Fruit fly (Drosophila melanogaster) whole organism, embryonic: ENCODE data around the gene Tom70.

Source experiments
- Asciz ChIP-seq: fragments of 200-800 bp; sonication (Bioruptor generic); optimal IDR thresholded peaks from 2 replicates; lab custom pipeline; 2017; ENCODE audit warnings: missing biosample characterization, mild to moderate bottlenecking, missing genetic modification characterization, missing genetic modification reagents
- Atf3 ChIP-seq: fragments of 200-800 bp; sonication (Bioruptor generic); optimal IDR thresholded peaks from 3 replicates; lab custom pipeline; 2016; ENCODE audit warnings: missing biosample characterization, missing genetic modification characterization
- BtbVII ChIP-seq: fragments of 200-800 bp; sonication (Bioruptor generic); optimal IDR thresholded peaks from 3 replicates; lab custom pipeline; 2017; ENCODE audit warnings: missing biosample characterization, mild to moderate bottlenecking, missing genetic modification characterization
- CG10147 ChIP-seq: fragments of 200-800 bp; sonication (Bioruptor generic); optimal IDR thresholded peaks from 2 replicates; lab custom pipeline; 2019; ENCODE audit warnings: missing biosample characterization, mild to moderate bottlenecking, missing genetic modification characterization, moderate library complexity
- CG10366 ChIP-seq: fragments of 200-800 bp; sonication (Bioruptor generic); IDR thresholded peaks from 2 replicates; pipeline ENCODE4 v1.3.6; 2022; ENCODE audit warnings: missing biosample characterization, missing genetic modification characterization
- CG12219 ChIP-seq: fragments of 200-800 bp; sonication (Bioruptor generic); optimal IDR thresholded peaks from 3 replicates; lab custom pipeline; 2018; ENCODE audit warnings: missing biosample characterization, mild to moderate bottlenecking, missing genetic modification characterization
- CG13287 ChIP-seq: fragments of 200-800 bp; sonication (Bioruptor generic); IDR thresholded peaks from 2 replicates; pipeline ENCODE4 v1.3.6; 2022; ENCODE audit warnings: missing biosample characterization, missing genetic modification characterization; ENCODE audit not compliant: partially characterized antibody
- CG13624 ChIP-seq: fragments of 200-800 bp; sonication (Bioruptor generic); optimal IDR thresholded peaks from 2 replicates; lab custom pipeline; 2016; ENCODE audit warnings: missing biosample characterization, missing genetic modification characterization
- CG15601 ChIP-seq: fragments of 200-800 bp; sonication (Bioruptor generic); optimal IDR thresholded peaks from 3 replicates; lab custom pipeline; 2019; ENCODE audit warnings: missing biosample characterization, mild to moderate bottlenecking, missing genetic modification characterization, moderate library complexity
- CG18764 ChIP-seq: fragments of 200-800 bp; sonication (Bioruptor generic); optimal IDR thresholded peaks from 3 replicates; lab custom pipeline; 2016; ENCODE audit warnings: missing biosample characterization, missing genetic modification characterization
- CG31441 ChIP-seq: fragments of 200-800 bp; sonication (Bioruptor generic); IDR thresholded peaks from 2 replicates; pipeline ENCODE4 v1.3.6; 2022; ENCODE audit warnings: missing biosample characterization, missing genetic modification characterization
- CG43689 ChIP-seq: fragments of 200-800 bp; sonication (Bioruptor generic); IDR thresholded peaks from 2 replicates; pipeline ENCODE4 v1.3.6; 2022; ENCODE audit warnings: missing biosample characterization, missing genetic modification characterization
- CG4424 ChIP-seq: fragments of 200-800 bp; sonication (Bioruptor generic); optimal IDR thresholded peaks from 3 replicates; lab custom pipeline; 2016; ENCODE audit warnings: missing biosample characterization, missing genetic modification characterization
- CG7745 ChIP-seq: fragments of 200-800 bp; sonication (Bioruptor generic); optimal IDR thresholded peaks from 2 replicates; lab custom pipeline; 2018; ENCODE audit warnings: missing biosample characterization, mild to moderate bottlenecking, missing genetic modification characterization, moderate library complexity
- CG7987 ChIP-seq: fragments of 200-800 bp; sonication (Bioruptor generic); optimal IDR thresholded peaks from 2 replicates; lab custom pipeline; 2018; ENCODE audit warnings: missing biosample characterization, mild to moderate bottlenecking, missing genetic modification characterization, moderate library complexity
- CG9727 ChIP-seq: fragments of 200-800 bp; sonication (Bioruptor generic); optimal IDR thresholded peaks from 3 replicates; lab custom pipeline; 2017; ENCODE audit warnings: missing biosample characterization, mild to moderate bottlenecking, missing genetic modification characterization
- Doc2 ChIP-seq: fragments of 200-800 bp; sonication (Bioruptor generic); IDR thresholded peaks from 2 replicates; pipeline ENCODE4 v1.3.6; 2022; ENCODE audit warnings: missing biosample characterization, missing genetic modification characterization
- Elba2 ChIP-seq: fragments of 200-800 bp; sonication (Bioruptor generic); optimal IDR thresholded peaks from 3 replicates; lab custom pipeline; 2016; ENCODE audit warnings: missing biosample characterization, missing genetic modification characterization
- Ets97D ChIP-seq: fragments of 200-800 bp; sonication (Bioruptor generic); optimal IDR thresholded peaks from 3 replicates; lab custom pipeline; 2016; ENCODE audit warnings: missing biosample characterization, missing genetic modification characterization
- Med ChIP-seq: fragments of 200-800 bp; sonication (Bioruptor generic); peaks from one replicate; lab custom pipeline; 2016; ENCODE audit warnings: missing biosample characterization, missing genetic modification characterization, mild to moderate bottlenecking, inconsistent platforms, moderate library complexity
- Neu2 ChIP-seq: fragments of 200-800 bp; sonication (Bioruptor generic); optimal IDR thresholded peaks from 3 replicates; lab custom pipeline; 2016; ENCODE audit warnings: missing biosample characterization, missing genetic modification characterization, borderline replicate concordance
- Nf-YB ChIP-seq: fragments of 200-800 bp; sonication (Bioruptor generic); optimal IDR thresholded peaks from 3 replicates; lab custom pipeline; 2019; ENCODE audit warnings: missing biosample characterization, mild to moderate bottlenecking, missing genetic modification characterization, moderate library complexity
- Oaz ChIP-seq: fragments of 200-800 bp; sonication (Bioruptor generic); IDR thresholded peaks from 2 replicates; pipeline ENCODE4 v1.3.6; 2022; ENCODE audit warnings: missing biosample characterization, missing genetic modification characterization
- Pdp1 ChIP-seq, 2 experiments: fragments of 200-800 bp; sonication (Bioruptor generic); optimal IDR thresholded peaks; 3 replicates each; lab custom pipeline; 2016; ENCODE audit warnings: missing biosample characterization in 2 of 2, missing genetic modification characterization in 2 of 2, mild to moderate bottlenecking in 1 of 2, moderate library complexity in 1 of 2
- Sin3A ChIP-seq: fragments of >200 bp; optimal IDR thresholded peaks from 2 replicates; lab custom pipeline; 2018
- Stat92E ChIP-seq, 3 experiments: fragments of >200 bp in 2 of 3; fragments of 200-800 bp in 1 of 3; sonication (Bioruptor generic) in 1 of 3; optimal IDR thresholded peaks; 2 replicates each; lab custom pipeline; 2017 to 2019; ENCODE audit warnings: missing biosample characterization in 3 of 3, missing genetic modification characterization in 3 of 3, mild to moderate bottlenecking in 1 of 3, moderate library complexity in 1 of 3
- YL-1 ChIP-seq: fragments of 200-800 bp; sonication (Bioruptor generic); optimal IDR thresholded peaks from 3 replicates; lab custom pipeline; 2017; ENCODE audit warnings: missing biosample characterization, mild to moderate bottlenecking, missing genetic modification characterization
- bab2 ChIP-seq: fragments of 200-800 bp; sonication (Bioruptor generic); optimal IDR thresholded peaks from 2 replicates; lab custom pipeline; 2016; ENCODE audit warnings: missing biosample characterization, missing genetic modification characterization
- btn ChIP-seq: fragments of 200-800 bp; sonication (Bioruptor generic); optimal IDR thresholded peaks from 2 replicates; lab custom pipeline; 2016; ENCODE audit warnings: missing biosample characterization, missing genetic modification characterization
- cad ChIP-seq: fragments of >200 bp; optimal IDR thresholded peaks from 2 replicates; lab custom pipeline; 2017; ENCODE audit warnings: missing biosample characterization, missing genetic modification characterization
- dpn ChIP-seq, 2 experiments: fragments of 200-800 bp; sonication (Bioruptor generic); optimal IDR thresholded peaks; 3 replicates each; lab custom pipeline; 2016; ENCODE audit warnings: missing biosample characterization in 2 of 2, missing genetic modification characterization in 2 of 2
- dysf ChIP-seq: fragments of 200-800 bp; sonication (Bioruptor generic); IDR thresholded peaks from 3 replicates; pipeline ENCODE4 v1.3.6; 2022; ENCODE audit warnings: missing biosample characterization, missing genetic modification characterization
- esg ChIP-seq: fragments of 200-800 bp; sonication (Bioruptor generic); conservative IDR thresholded peaks from 2 replicates; pipeline ENCODE4 v1.3.6; 2022; ENCODE audit warnings: missing biosample characterization, missing genetic modification characterization
- fd3F ChIP-seq: fragments of 200-800 bp; sonication (Bioruptor generic); optimal IDR thresholded peaks from 2 replicates; lab custom pipeline; 2018; ENCODE audit warnings: missing biosample characterization, mild to moderate bottlenecking, missing genetic modification characterization, moderate library complexity
- gfzf ChIP-seq: fragments of 200-800 bp; sonication (Bioruptor generic); optimal IDR thresholded peaks from 2 replicates; lab custom pipeline; 2016; ENCODE audit warnings: missing biosample characterization, mild to moderate bottlenecking, missing genetic modification characterization, moderate library complexity
- gro ChIP-seq: fragments of 200-800 bp; sonication (Bioruptor generic); optimal IDR thresholded peaks from 2 replicates; lab custom pipeline; 2016; ENCODE audit warnings: missing biosample characterization, missing genetic modification characterization
- hb ChIP-seq: fragments of 200-800 bp; sonication (Bioruptor generic); IDR thresholded peaks from 3 replicates; pipeline ENCODE4 v1.3.6; 2022; ENCODE audit warnings: missing biosample characterization, missing genetic modification characterization; ENCODE audit not compliant: partially characterized antibody
- her ChIP-seq: fragments of 200-800 bp; sonication (Bioruptor generic); optimal IDR thresholded peaks from 2 replicates; lab custom pipeline; 2016; ENCODE audit warnings: missing biosample characterization, missing genetic modification characterization
- jigr1 ChIP-seq: fragments of 200-800 bp; sonication (Bioruptor generic); IDR thresholded peaks from 3 replicates; pipeline ENCODE4 v1.3.6; 2022; ENCODE audit warnings: missing biosample characterization, missing genetic modification characterization
- knrl ChIP-seq: fragments of 200-800 bp; sonication (Bioruptor generic); IDR thresholded peaks from 3 replicates; pipeline ENCODE4 v1.3.6; 2022; ENCODE audit warnings: missing biosample characterization, missing genetic modification characterization; ENCODE audit not compliant: partially characterized antibody
- mam ChIP-seq: fragments of 200-800 bp; sonication (Bioruptor generic); optimal IDR thresholded peaks from 3 replicates; lab custom pipeline; 2016; ENCODE audit warnings: missing biosample characterization, missing genetic modification characterization
- mirr ChIP-seq: fragments of 200-800 bp; sonication (Bioruptor generic); optimal IDR thresholded peaks from 3 replicates; lab custom pipeline; 2018; ENCODE audit warnings: missing biosample characterization, mild to moderate bottlenecking, missing genetic modification characterization
- pho ChIP-seq: fragments of 200-800 bp; sonication (Bioruptor generic); optimal IDR thresholded peaks from 2 replicates; lab custom pipeline; 2016; ENCODE audit warnings: missing biosample characterization, missing genetic modification characterization
- prd ChIP-seq, 3 experiments: fragments of >200 bp in 2 of 3; fragments of 200-800 bp in 1 of 3; sonication (Bioruptor generic) in 1 of 3; optimal IDR thresholded peaks in 2 of 3; IDR thresholded peaks in 1 of 3; 2 replicates in 2 of 3; 3 replicates in 1 of 3; pipeline versions ENCODE4 v1.3.6 to Lab custom; 2017 to 2022; ENCODE audit warnings: missing biosample characterization in 1 of 3, missing genetic modification characterization in 1 of 3
- pros ChIP-seq: fragments of 200-800 bp; sonication (Bioruptor generic); optimal IDR thresholded peaks from 3 replicates; lab custom pipeline; 2019; ENCODE audit warnings: missing biosample characterization, mild to moderate bottlenecking, missing genetic modification characterization, moderate library complexity
- pzg ChIP-seq: fragments of 200-800 bp; sonication (Bioruptor generic); optimal IDR thresholded peaks from 3 replicates; lab custom pipeline; 2018; ENCODE audit warnings: missing biosample characterization, mild to moderate bottlenecking, missing genetic modification characterization, moderate library complexity
- schlank ChIP-seq: fragments of 200-800 bp; sonication (Bioruptor generic); optimal IDR thresholded peaks from 2 replicates; lab custom pipeline; 2018; ENCODE audit warnings: missing biosample characterization, mild to moderate bottlenecking, missing genetic modification characterization
- stc ChIP-seq: fragments of 200-800 bp; sonication (Bioruptor generic); IDR thresholded peaks from 2 replicates; pipeline ENCODE4 v1.3.6; 2022; ENCODE audit warnings: missing biosample characterization, missing genetic modification characterization
- vvl ChIP-seq: fragments of 200-800 bp; sonication (Bioruptor generic); IDR thresholded peaks from 2 replicates; pipeline ENCODE4 v1.3.6; 2022; ENCODE audit warnings: missing biosample characterization, missing genetic modification characterization
- wek ChIP-seq: fragments of 200-800 bp; sonication (Bioruptor generic); optimal IDR thresholded peaks from 3 replicates; lab custom pipeline; 2018; ENCODE audit warnings: missing biosample characterization, mild to moderate bottlenecking, missing genetic modification characterization, moderate library complexity
- zen2 ChIP-seq: fragments of 200-800 bp; sonication (Bioruptor generic); IDR thresholded peaks from 3 replicates; pipeline ENCODE4 v1.3.6; 2022; ENCODE audit warnings: missing biosample characterization, missing genetic modification characterization; ENCODE audit not compliant: partially characterized antibody

The Tom70 gene

DNA sequence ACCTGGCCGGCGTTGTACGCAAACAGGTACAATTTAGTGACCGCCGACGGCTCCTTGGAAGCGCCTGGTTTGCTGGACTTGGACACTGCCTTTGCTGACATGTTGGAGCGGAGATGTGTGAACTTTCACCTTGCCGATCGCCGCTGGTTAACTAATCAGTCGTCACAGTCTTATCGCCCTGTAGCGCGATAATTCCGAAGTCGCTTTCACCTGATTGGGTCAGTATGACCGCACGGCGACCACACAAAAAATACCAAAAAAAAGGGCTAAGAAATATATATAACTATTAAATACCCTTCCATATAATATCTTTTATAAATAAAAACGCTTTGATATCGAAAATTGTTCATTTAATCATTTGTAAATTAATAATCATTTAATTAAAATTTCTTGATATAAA is 36.3 kb downstream of the Tom70 start, which contains the start of gene Hacd1 (continued):
- TF ChIP-seq BtbVII (GFP tag; lab: Kevin White, UChicago) (no peak), Elba2 (no peak), CG10147 (GFP tag; lab: Kevin White, UChicago) (no peak), Stat92E (GFP tag; optimal IDR thresholded peaks at IDR 0.05; lab: Kevin White, UChicago) (peak in 1 of 3 experiments; percentile 4), CG7745 (tag; lab: Kevin White, UChicago) (no peak), Ets97D (no peak), CG15601 (no peak), CG18764 (no peak), esg (GFP tag; lab: Robert Waterston, UW) (no peak), CG4424 (GFP tag; lab: Kevin White, UChicago) (no peak), cad (GFP tag; lab: Kevin White, UChicago) (no peak), CG43689 (GFP tag; lab: Robert Waterston, UW) (no peak), CG7987 (GFP tag; lab: Kevin White, UChicago) (no peak), Med (GFP tag; lab: Kevin White, UChicago) (peak; percentile 64), CG9727 (GFP tag; lab: Kevin White, UChicago) (no peak), CG31441 (GFP tag; lab: Robert Waterston, UW) (no peak), CG13624 (GFP tag; lab: Kevin White, UChicago) (no peak), gro (GFP tag; lab: Kevin White, UChicago) (no peak), wek (GFP tag; lab: Kevin White, UChicago) (no peak), prd (optimal IDR thresholded peaks at IDR 0.05; lab: Kevin White, UChicago) (no peak), prd (GFP tag; IDR thresholded peaks at IDR 0.05; lab: Robert Waterston, UW) (no peak), pzg (GFP tag; lab: Kevin White, UChicago) (peak; percentile 10), mirr (peak; percentile 7), bab2 (GFP tag; lab: Kevin White, UChicago) (no peak), gfzf (GFP tag; lab: Kevin White, UChicago) (peak; percentile 51), schlank (tag; lab: Kevin White, UChicago) (no peak), CG12219 (GFP tag; lab: Kevin White, UChicago) (no peak), hb (GFP tag; lab: Robert Waterston, UW) (no peak), CG10366 (GFP tag; lab: Robert Waterston, UW) (no peak), dysf (GFP tag; lab: Robert Waterston, UW) (no peak), her (GFP tag; lab: Kevin White, UChicago) (no peak), Nf-YB (GFP tag; lab: Kevin White, UChicago) (peak; percentile 68), mam (GFP tag; lab: Kevin White, UChicago) (no peak), zen2 (GFP tag; lab: Robert Waterston, UW) (no peak), vvl (GFP tag; lab: Robert Waterston, UW) (no peak), Neu2 (GFP tag; lab: Kevin White, UChicago) (no peak), btn (GFP tag; lab: Kevin White, UChicago) (no peak), Asciz (no peak), jigr1 (GFP tag; lab: Robert Waterston, UW) (no peak), pho (GFP tag; lab: Kevin White, UChicago) (no peak), Atf3 (GFP tag; lab: Kevin White, UChicago) (no peak), YL-1 (GFP tag; lab: Kevin White, UChicago) (no peak), pros (no peak), Sin3A (no peak), CG13287 (no peak), Oaz (GFP tag; lab: Robert Waterston, UW) (no peak), knrl (GFP tag; lab: Robert Waterston, UW) (no peak), stc (GFP tag; lab: Robert Waterston, UW) (no peak), fd3F (GFP tag; lab: Kevin White, UChicago) (no peak), dpn (GFP tag; optimal IDR thresholded peaks at IDR 0.05; lab: Kevin White, UChicago) (no peak), Pdp1 (GFP tag; optimal IDR thresholded peaks at IDR 0.05; lab: Kevin White, UChicago) (peak in 1 of 2 experiments; percentile 53), Doc2 (no peak)
